Worm (Caenorhabditis elegans): ENCODE results near the gene R10E11.5.

DNA sequence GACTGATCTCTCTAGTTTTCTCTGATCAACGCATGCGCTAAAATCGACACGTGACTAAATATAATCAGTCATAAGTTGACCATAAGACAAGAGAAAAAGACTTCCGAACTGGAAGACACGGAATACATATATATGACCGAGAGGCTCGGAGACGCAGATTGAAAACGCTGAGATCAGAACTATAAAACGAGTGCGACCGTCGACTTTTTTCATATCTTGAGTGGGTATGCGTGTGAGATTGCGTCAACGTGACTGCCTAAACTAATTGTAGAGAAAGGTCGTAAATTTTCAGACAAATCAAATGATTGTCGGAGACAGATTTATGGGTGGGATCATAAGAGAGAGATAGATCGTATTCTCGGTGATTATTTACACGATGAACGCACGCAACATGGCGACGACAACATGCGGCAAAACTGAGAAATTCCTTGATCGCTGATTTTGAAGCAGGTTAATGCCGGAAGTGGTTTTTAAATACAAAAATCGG is 18.1 kb upstream of the R10E11.5 start:
- TF ChIP-seq flt-1 (GFP tag; IDR thresholded peaks at IDR 0.05) = no peak
- TF ChIP-seq ztf-23 (GFP tag; IDR thresholded peaks at IDR 0.05) = no peak
- no peak for TF ChIP-seq cog-1 (tag; optimal IDR thresholded peaks at IDR 0.05)
- TF ChIP-seq ref-1 (GFP tag; conservative IDR thresholded peaks at IDR 0.05) = no peak
- no peak for TF ChIP-seq ztf-29 (GFP tag; IDR thresholded peaks at IDR 0.05)

All from whole organism, midembryonic.